Worm (Caenorhabditis elegans): ENCODE measurements around the gene hut-1.

- TF ChIP-seq dmd-4 (tag; optimal IDR thresholded peaks at IDR 0.05) (no peak), zag-1 (tag; optimal IDR thresholded peaks at IDR 0.05) (no peak), nhr-12 (tag; optimal IDR thresholded peaks at IDR 0.05) (no peak), unc-62 (GFP tag; optimal IDR thresholded peaks at IDR 0.05) (no peak), fos-1 (tag; optimal IDR thresholded peaks at IDR 0.05) (no peak), lsy-2 (tag; optimal IDR thresholded peaks at IDR 0.05) (no peak), sma-3 (GFP tag; optimal IDR thresholded peaks at IDR 0.05) (no peak), blmp-1 (tag; optimal IDR thresholded peaks at IDR 0.05; ENCODE audit: insufficient read depth) (no peak), ztf-4 (tag; optimal IDR thresholded peaks at IDR 0.05) (no peak)
Measured at ce11 chrIII:12750831-12751230, 39.5 kb downstream of the hut-1 start, which contains the start of the genes irld-60 and irld-20.

Data from whole organism, L2 larva.